Fruit fly (Drosophila melanogaster) S2 (cell line): ENCODE results near the gene CG4880.

Experiments
- CG8478 ChIP-seq: fragments of >200 bp; optimal IDR thresholded peaks from 2 replicates; lab custom pipeline; 2018
- CTCF ChIP-seq, 2 experiments: fragments of >200 bp; optimal IDR thresholded peaks; 2 replicates each; lab custom pipeline; 2018

- TF ChIP-seq CTCF (optimal IDR thresholded peaks at IDR 0.05; lab: Kevin White, UChicago) (no peak), CG8478 (lab: Kevin White, UChicago) (no peak)
Observed at dm6 chrX:16848978-16849377, 37.6 kb upstream of the CG4880 start.
